Worm (Caenorhabditis elegans): ENCODE data around the gene sdz-10.

DNA sequence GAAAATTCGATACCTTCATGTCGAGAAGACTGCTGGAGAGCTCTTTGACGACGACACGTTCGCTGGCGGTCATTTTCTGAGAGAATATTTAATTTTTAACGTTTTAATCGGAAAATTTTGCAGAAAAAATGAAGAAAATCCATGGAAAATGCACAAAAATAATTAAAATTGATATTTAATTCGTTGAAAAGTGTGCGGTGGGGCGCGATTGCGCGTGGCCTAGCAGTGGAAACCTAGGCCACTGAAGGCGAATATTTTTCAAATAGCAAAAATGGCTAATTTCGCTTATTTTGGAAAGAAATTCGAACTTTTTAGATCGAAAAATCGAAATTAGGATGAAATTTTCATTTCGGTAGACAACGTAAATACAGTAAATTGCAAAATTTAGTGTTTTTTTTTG, 19.5 kb downstream of the sdz-10 start, which contains the start of gene F29A7.6:
- TF ChIP-seq fax-1 (tag; optimal IDR thresholded peaks at IDR 0.05) (peak; percentile 32), F13H6.1 (tag; optimal IDR thresholded peaks at IDR 0.05) (peak; percentile 2), ets-4 (tag; optimal IDR thresholded peaks at IDR 0.05) (peak; percentile 68), ceh-18 (tag; optimal IDR thresholded peaks at IDR 0.05) (no peak), sox-2 (GFP tag; IDR thresholded peaks at IDR 0.05) (no peak), pag-3 (tag; optimal IDR thresholded peaks at IDR 0.05; ENCODE audit: borderline replicate concordance) (no peak), sox-4 (tag; optimal IDR thresholded peaks at IDR 0.05) (no peak), odd-2 (tag; optimal IDR thresholded peaks at IDR 0.05) (no peak)

Measured in whole organism, late embryonic.